Fruit fly (Drosophila melanogaster): ENCODE results near the gene RnrL.

DNA sequence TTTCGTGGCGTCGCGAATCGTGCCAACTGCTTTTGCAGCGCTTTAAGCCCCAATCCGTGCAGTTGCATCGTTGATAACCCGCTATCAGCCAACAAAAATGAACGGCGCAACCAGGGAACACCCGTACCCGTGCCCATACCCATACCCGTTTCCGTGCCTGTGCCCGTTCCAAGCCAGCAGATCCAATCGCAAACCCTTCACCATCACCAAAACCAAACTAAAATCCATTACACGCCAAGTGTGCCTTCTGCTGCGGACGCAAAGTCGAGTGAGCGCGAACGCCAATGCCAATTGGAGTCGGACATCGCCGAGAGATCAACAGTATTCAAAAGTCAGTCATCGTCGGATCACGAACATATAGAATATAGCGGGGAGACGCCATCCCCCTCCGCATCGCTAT is 6.5 kb upstream of the RnrL start:
- TF ChIP-seq dl (GFP tag; optimal IDR thresholded peaks at IDR 0.05; ENCODE audit: insufficient read depth in 1 of 2, partially characterized antibody in 2 of 2) (no peak), tai (GFP tag; optimal IDR thresholded peaks at IDR 0.05) (no peak), Myc (optimal IDR thresholded peaks at IDR 0.05) (no peak), pan (optimal IDR thresholded peaks at IDR 0.05) (no peak), dsf (GFP tag; optimal IDR thresholded peaks at IDR 0.05; ENCODE audit: borderline replicate concordance) (no peak), Hnf4 (GFP tag; optimal IDR thresholded peaks at IDR 0.05) (no peak), Dfd (GFP tag; optimal IDR thresholded peaks at IDR 0.05) (no peak), lola (GFP tag; optimal IDR thresholded peaks at IDR 0.05) (no peak), woc (GFP tag; optimal IDR thresholded peaks at IDR 0.05) (no peak), sv (GFP tag; optimal IDR thresholded peaks at IDR 0.05) (no peak), br (GFP tag; optimal IDR thresholded peaks at IDR 0.05) (no peak), Abd-B (GFP tag; optimal IDR thresholded peaks at IDR 0.05) (no peak), OdsH (GFP tag; optimal IDR thresholded peaks at IDR 0.05) (no peak)
